Worm (Caenorhabditis elegans): ENCODE results near the gene F53C3.11.

ce11 chrII:3920611-3921010 lies 14.1 kb upstream of the F53C3.11 start:
- no peak for TF ChIP-seq lin-13 (GFP tag; optimal IDR thresholded peaks at IDR 0.05)
- no peak for TF ChIP-seq snpc-4 (tag; optimal IDR thresholded peaks at IDR 0.05)
- no peak for TF ChIP-seq ceh-82 (tag; optimal IDR thresholded peaks at IDR 0.05)
- no peak for TF ChIP-seq egl-13 (tag; optimal IDR thresholded peaks at IDR 0.05)
- TF ChIP-seq ceh-90 (tag; optimal IDR thresholded peaks at IDR 0.05): no peak
- no peak for TF ChIP-seq Y116A8C.19 (tag; optimal IDR thresholded peaks at IDR 0.05; ENCODE audit: borderline replicate concordance)
- TF ChIP-seq nhr-76 (tag; optimal IDR thresholded peaks at IDR 0.05): no peak
- no peak for TF ChIP-seq pqm-1 (tag; optimal IDR thresholded peaks at IDR 0.05)
- TF ChIP-seq unc-62 (GFP tag; optimal IDR thresholded peaks at IDR 0.05): no peak
- TF ChIP-seq ztf-4 (tag; optimal IDR thresholded peaks at IDR 0.05): no peak
- no peak for TF ChIP-seq C04F5.9 (tag; optimal IDR thresholded peaks at IDR 0.05)
- no peak for TF ChIP-seq jun-1 (tag; optimal IDR thresholded peaks at IDR 0.05)
- no peak for TF ChIP-seq ztf-11 (tag; optimal IDR thresholded peaks at IDR 0.05)

Data from whole organism, L1 larva.